Worm (Caenorhabditis elegans) whole organism, late embryonic: ENCODE data around the gene C06E7.2.

Source experiments
- ama-1 ChIP-seq: fragments of 150-350 bp; optimal IDR thresholded peaks from 2 replicates; lab custom pipeline; 2014
- ceh-9 ChIP-seq: sonication (generic microtip); optimal IDR thresholded peaks from 2 replicates; lab custom pipeline; 2016; ENCODE audit warnings: mild to moderate bottlenecking, missing genetic modification characterization, inconsistent platforms, missing compliant biosample characterization
- nfya-1 ChIP-seq: sonication (generic microtip); optimal IDR thresholded peaks from 2 replicates; lab custom pipeline; 2017; ENCODE audit warnings: missing genetic modification characterization, mild to moderate bottlenecking, missing compliant biosample characterization, antibody characterized with exemption, moderate library complexity
- nhr-232 ChIP-seq: sonication (generic microtip); optimal IDR thresholded peaks from 2 replicates; lab custom pipeline; 2016; ENCODE audit warnings: missing genetic modification characterization, missing compliant biosample characterization
- pax-1 ChIP-seq: fragments of 150-350 bp; optimal IDR thresholded peaks from 2 replicates; lab custom pipeline; 2014; ENCODE audit warnings: missing biosample characterization, missing genetic modification characterization
- pqm-1 ChIP-seq: sonication (generic microtip); optimal IDR thresholded peaks from 2 replicates; lab custom pipeline; 2016; ENCODE audit warnings: missing genetic modification characterization, missing compliant biosample characterization

ce11 chrIV:5870072-5870471 is 30.8 kb downstream of the C06E7.2 start, which contains the start of gene srv-17:
- TF ChIP-seq ama-1, result no peak
- no peak for TF ChIP-seq pax-1 (tag; lab: Kevin White, UChicago)
- TF ChIP-seq ceh-9 (tag; lab: Kevin White, UChicago), result no peak
- no peak for TF ChIP-seq pqm-1 (tag; lab: Kevin White, UChicago)
- TF ChIP-seq nhr-232 (tag; lab: Kevin White, UChicago), result no peak
- TF ChIP-seq nfya-1, result no peak
